Worm (Caenorhabditis elegans) whole organism, L4 larva: ENCODE data around the gene pgph-2.

Experiments
- D1046.2 ChIP-seq: fragments of 200-800 bp; sonication (Bioruptor generic); IDR thresholded peaks from 2 replicates; pipeline ENCODE4 v1.3.6; 2022; ENCODE audit warnings: missing genetic modification characterization, missing compliant biosample characterization
- F10B5.3 ChIP-seq: sonication (generic microtip); optimal IDR thresholded peaks from 2 replicates; lab custom pipeline; 2016; ENCODE audit warnings: mild to moderate bottlenecking, missing genetic modification characterization, missing compliant biosample characterization
- F26F4.8 ChIP-seq: fragments of 200-800 bp; sonication (Bioruptor generic); conservative IDR thresholded peaks from 2 replicates; pipeline ENCODE4 v1.3.6; 2022; ENCODE audit warnings: missing genetic modification characterization, missing compliant biosample characterization
- F44E2.7 ChIP-seq: fragments of 200-800 bp; sonication (Bioruptor generic); IDR thresholded peaks from 2 replicates; pipeline ENCODE4 v2.1.2; 2022; ENCODE audit warnings: missing genetic modification characterization, missing compliant biosample characterization
- T26A8.4 ChIP-seq: fragments of 200-800 bp; sonication (Bioruptor generic); IDR thresholded peaks from 2 replicates; pipeline ENCODE4 v1.3.6; 2022; ENCODE audit warnings: missing genetic modification characterization, missing compliant biosample characterization
- Y48G9A.11 ChIP-seq: fragments of 200-800 bp; sonication (Bioruptor generic); IDR thresholded peaks from 2 replicates; pipeline ENCODE4 v1.3.6; 2022; ENCODE audit warnings: missing genetic modification reagents, missing genetic modification characterization, missing compliant biosample characterization
- ZK546.5 ChIP-seq, 2 experiments: sonication (generic microtip); optimal IDR thresholded peaks; 2 replicates each; lab custom pipeline; 2017; ENCODE audit warnings: missing biosample characterization in 2 of 2, missing genetic modification characterization in 2 of 2
- aha-1 ChIP-seq: fragments of 150-350 bp; peaks from one replicate; lab custom pipeline; 2014; ENCODE audit warnings: missing biosample characterization, missing genetic modification characterization
- aly-2 ChIP-seq: sonication (generic microtip); optimal IDR thresholded peaks from 2 replicates; lab custom pipeline; 2018; ENCODE audit warnings: missing biosample characterization, missing genetic modification characterization
- ama-1 ChIP-seq: fragments of 150-350 bp; optimal IDR thresholded peaks from 2 replicates; lab custom pipeline; 2014; ENCODE audit warnings: inconsistent platforms, mixed read lengths
- arid-1 ChIP-seq: fragments of 200-800 bp; sonication (Bioruptor generic); conservative IDR thresholded peaks from 2 replicates; pipeline ENCODE4 v1.3.6; 2022; ENCODE audit warnings: missing genetic modification reagents, missing genetic modification characterization, missing compliant biosample characterization
- attf-4 ChIP-seq: sonication (generic microtip); optimal IDR thresholded peaks from 3 replicates; lab custom pipeline; 2017; ENCODE audit warnings: missing biosample characterization, missing genetic modification characterization
- ceh-20 ChIP-seq: fragments of 200-800 bp; sonication (Bioruptor generic); IDR thresholded peaks from 2 replicates; pipeline ENCODE4 v1.3.6; 2022; ENCODE audit warnings: missing genetic modification reagents, missing genetic modification characterization, missing compliant biosample characterization
- ceh-28 ChIP-seq: fragments of 150-350 bp; optimal IDR thresholded peaks from 2 replicates; lab custom pipeline; 2014; ENCODE audit warnings: missing biosample characterization, missing genetic modification reagents, missing genetic modification characterization
- ces-1 ChIP-seq: fragments of 150-350 bp; sonication (generic microtip); optimal IDR thresholded peaks from 4 replicates; lab custom pipeline; 2014; ENCODE audit warnings: missing biosample characterization, missing genetic modification reagents, missing genetic modification characterization
- daf-12 ChIP-seq: fragments of 150-350 bp; optimal IDR thresholded peaks from 2 replicates; lab custom pipeline; 2014; ENCODE audit warnings: missing biosample characterization, missing genetic modification reagents, missing genetic modification characterization
- daf-16 ChIP-seq, 3 experiments: sonication (generic microtip); optimal IDR thresholded peaks; 2 replicates each; lab custom pipeline; 2016 to 2017; ENCODE audit warnings: missing genetic modification characterization in 3 of 3, missing genetic modification reagents in 3 of 3, mild to moderate bottlenecking in 2 of 3, missing compliant biosample characterization in 2 of 3, missing biosample characterization in 1 of 3, moderate library complexity in 1 of 3
- dmd-6 ChIP-seq: fragments of 200-800 bp; sonication (Bioruptor generic); IDR thresholded peaks from 2 replicates; pipeline ENCODE4 v1.3.6; 2022; ENCODE audit warnings: missing genetic modification reagents, missing genetic modification characterization, missing compliant biosample characterization
- dmd-8 ChIP-seq: fragments of 200-800 bp; sonication (Bioruptor generic); IDR thresholded peaks from 2 replicates; pipeline ENCODE4 v1.3.6; 2022; ENCODE audit warnings: missing genetic modification characterization, missing compliant biosample characterization
- dpl-1 ChIP-seq: fragments of 150-350 bp; optimal IDR thresholded peaks from 2 replicates; lab custom pipeline; 2014; ENCODE audit warnings: missing biosample characterization, missing genetic modification reagents, missing genetic modification characterization
- dve-1 ChIP-seq: sonication (generic microtip); optimal IDR thresholded peaks from 2 replicates; lab custom pipeline; 2017; ENCODE audit warnings: antibody characterized with exemption, mild to moderate bottlenecking, missing genetic modification characterization, missing compliant biosample characterization; ENCODE audit not compliant: insufficient read depth
- egl-27 ChIP-seq: sonication (generic microtip); optimal IDR thresholded peaks from 3 replicates; lab custom pipeline; 2017; ENCODE audit warnings: missing biosample characterization, missing genetic modification reagents, missing genetic modification characterization
- fkh-10 ChIP-seq: fragments of 150-350 bp; optimal IDR thresholded peaks from 2 replicates; lab custom pipeline; 2014; ENCODE audit warnings: missing biosample characterization, missing genetic modification reagents, missing genetic modification characterization
- fos-1 ChIP-seq: fragments of 150-350 bp; optimal IDR thresholded peaks from 2 replicates; lab custom pipeline; 2014; ENCODE audit warnings: missing biosample characterization, missing genetic modification characterization
- gei-8 ChIP-seq: fragments of 200-800 bp; sonication (Bioruptor generic); optimal IDR thresholded peaks from 2 replicates; lab custom pipeline; 2018; ENCODE audit warnings: mild to moderate bottlenecking, missing genetic modification characterization, missing compliant biosample characterization
- hlh-11 ChIP-seq: fragments of 200-800 bp; sonication (Bioruptor generic); optimal IDR thresholded peaks from 2 replicates; lab custom pipeline; 2018; ENCODE audit warnings: mild to moderate bottlenecking, missing genetic modification characterization, missing compliant biosample characterization
- hlh-30 ChIP-seq: sonication (generic microtip); optimal IDR thresholded peaks from 2 replicates; lab custom pipeline; 2017; ENCODE audit warnings: antibody characterized with exemption, mild to moderate bottlenecking, missing genetic modification characterization, missing compliant biosample characterization; ENCODE audit not compliant: insufficient read depth
- hmg-1.1 ChIP-seq: fragments of 200-800 bp; sonication (Bioruptor generic); IDR thresholded peaks from 2 replicates; pipeline ENCODE4 v1.3.6; 2022; ENCODE audit warnings: missing genetic modification reagents, missing genetic modification characterization, missing compliant biosample characterization
- lin-1 ChIP-seq: fragments of 200-800 bp; sonication (Bioruptor generic); IDR thresholded peaks from 2 replicates; pipeline ENCODE4 v1.3.6; 2022; ENCODE audit warnings: missing genetic modification reagents, missing genetic modification characterization, missing compliant biosample characterization
- lin-15B ChIP-seq: fragments of 150-350 bp; sonication (generic microtip); optimal IDR thresholded peaks from 3 replicates; lab custom pipeline; 2014; ENCODE audit warnings: missing biosample characterization, missing genetic modification characterization
- lin-29 ChIP-seq: fragments of 200-800 bp; sonication (Bioruptor generic); IDR thresholded peaks from 2 replicates; pipeline ENCODE4 v1.3.6; 2022; ENCODE audit warnings: missing genetic modification reagents, missing genetic modification characterization, missing compliant biosample characterization
- lin-38 ChIP-seq: fragments of 200-800 bp; sonication (Bioruptor generic); IDR thresholded peaks from 2 replicates; pipeline ENCODE4 v1.3.6; 2022; ENCODE audit warnings: missing genetic modification reagents, missing genetic modification characterization, missing compliant biosample characterization
- lir-3 ChIP-seq: sonication (generic microtip); optimal IDR thresholded peaks from 2 replicates; lab custom pipeline; 2016; ENCODE audit warnings: mild to moderate bottlenecking, missing genetic modification characterization, missing compliant biosample characterization
- madf-5 ChIP-seq, 2 experiments: fragments of 200-800 bp; sonication (Bioruptor generic); IDR thresholded peaks; 2 replicates each; pipeline ENCODE4 v1.3.6; 2022; ENCODE audit warnings: missing compliant biosample characterization in 2 of 2, missing genetic modification characterization in 2 of 2
- mep-1 ChIP-seq: fragments of 150-350 bp; sonication (generic microtip); optimal IDR thresholded peaks from 3 replicates; lab custom pipeline; 2014; ENCODE audit warnings: missing biosample characterization, missing genetic modification characterization
- mxl-3 ChIP-seq: fragments of 200-800 bp; sonication (Bioruptor generic); optimal IDR thresholded peaks from 2 replicates; lab custom pipeline; 2018; ENCODE audit warnings: mild to moderate bottlenecking, missing genetic modification characterization, missing compliant biosample characterization
- nhr-102 ChIP-seq: sonication (generic microtip); optimal IDR thresholded peaks from 2 replicates; lab custom pipeline; 2016; ENCODE audit warnings: mild to moderate bottlenecking, missing genetic modification characterization, moderate library complexity, missing compliant biosample characterization
- nhr-11 ChIP-seq: fragments of 150-350 bp; optimal IDR thresholded peaks from 2 replicates; lab custom pipeline; 2014; ENCODE audit warnings: missing biosample characterization, missing genetic modification characterization
- nhr-237 ChIP-seq: sonication (generic microtip); optimal IDR thresholded peaks from 2 replicates; lab custom pipeline; 2017; ENCODE audit warnings: missing biosample characterization, missing genetic modification characterization
- nhr-28 ChIP-seq: fragments of 150-350 bp; optimal IDR thresholded peaks from 2 replicates; lab custom pipeline; 2014; ENCODE audit warnings: missing biosample characterization, missing genetic modification characterization
- nhr-42 ChIP-seq: fragments of 200-800 bp; sonication (Bioruptor generic); IDR thresholded peaks from 2 replicates; pipeline ENCODE4 v1.3.6; 2022; ENCODE audit warnings: missing genetic modification characterization, missing compliant biosample characterization
- nhr-48 ChIP-seq: sonication (generic microtip); optimal IDR thresholded peaks from 2 replicates; lab custom pipeline; 2016; ENCODE audit warnings: mild to moderate bottlenecking, missing genetic modification characterization, missing compliant biosample characterization
- nhr-6 ChIP-seq: fragments of 150-350 bp; optimal IDR thresholded peaks from 2 replicates; lab custom pipeline; 2014; ENCODE audit warnings: missing biosample characterization, missing genetic modification characterization
- nhr-76 ChIP-seq: fragments of 150-350 bp; optimal IDR thresholded peaks from 2 replicates; lab custom pipeline; 2014; ENCODE audit warnings: missing biosample characterization, missing genetic modification characterization
- nhr-77 ChIP-seq: fragments of 150-350 bp; optimal IDR thresholded peaks from 2 replicates; lab custom pipeline; 2014; ENCODE audit warnings: missing biosample characterization, missing genetic modification characterization
- pqm-1 ChIP-seq: sonication (generic microtip); optimal IDR thresholded peaks from 2 replicates; lab custom pipeline; 2017; ENCODE audit warnings: missing biosample characterization, missing genetic modification characterization
- set-16 ChIP-seq: fragments of 200-800 bp; sonication (Bioruptor generic); IDR thresholded peaks from 2 replicates; pipeline ENCODE4 v1.3.6; 2022; ENCODE audit warnings: missing genetic modification reagents, missing genetic modification characterization, missing compliant biosample characterization
- spr-3 ChIP-seq: fragments of 200-800 bp; sonication (Bioruptor generic); optimal IDR thresholded peaks from 2 replicates; lab custom pipeline; 2018; ENCODE audit warnings: mild to moderate bottlenecking, missing genetic modification characterization, missing compliant biosample characterization
- tra-1 ChIP-seq: fragments of 200-800 bp; sonication (Bioruptor generic); IDR thresholded peaks from 2 replicates; pipeline ENCODE4 v1.3.6; 2022; ENCODE audit warnings: missing genetic modification reagents, missing genetic modification characterization, missing compliant biosample characterization
- unc-39 ChIP-seq: sonication (generic microtip); optimal IDR thresholded peaks from 2 replicates; lab custom pipeline; 2017; ENCODE audit warnings: missing biosample characterization, missing genetic modification characterization
- vab-7 ChIP-seq: fragments of 200-800 bp; sonication (Bioruptor generic); IDR thresholded peaks from 2 replicates; pipeline ENCODE4 v1.3.6; 2022; ENCODE audit warnings: missing genetic modification reagents, missing genetic modification characterization, missing compliant biosample characterization
- ztf-11 ChIP-seq: fragments of 150-350 bp; optimal IDR thresholded peaks from 2 replicates; lab custom pipeline; 2014; ENCODE audit warnings: missing biosample characterization, missing genetic modification characterization
- ztf-7 ChIP-seq: fragments of 150-350 bp; optimal IDR thresholded peaks from 2 replicates; lab custom pipeline; 2014; ENCODE audit warnings: missing biosample characterization, missing genetic modification characterization

Gene pgph-2

ce11 chrV:5768292-5768695, 3.4 kb downstream of the pgph-2 start (continued):
- TF ChIP-seq nhr-237 (tag; lab: Kevin White, UChicago) (no peak), D1046.2 (GFP tag; lab: Robert Waterston, UW) (no peak), lin-38 (GFP tag; lab: Robert Waterston, UW) (peak; percentile 32; the same call in 1 of the 2 replicates), nhr-102 (tag; lab: Kevin White, UChicago) (peak; percentile 78), ztf-11 (no peak), dpl-1 (peak; percentile 30), nhr-11 (tag; lab: Kevin White, UChicago) (no peak), F44E2.7 (GFP tag; lab: Robert Waterston, UW) (no peak), aly-2 (no peak), F10B5.3 (tag; lab: Kevin White, UChicago) (no peak), lin-1 (GFP tag; lab: Robert Waterston, UW) (peak; percentile 73; the same call in 1 of the 2 replicates), gei-8 (GFP tag; lab: Kevin White, UChicago) (peak; percentile 71), nhr-76 (no peak), hlh-11 (tag; lab: Kevin White, UChicago) (peak; percentile 98), Y48G9A.11 (GFP tag; lab: Robert Waterston, UW) (no peak), dmd-6 (GFP tag; lab: Robert Waterston, UW) (peak; percentile 86), nhr-48 (tag; lab: Kevin White, UChicago) (peak; percentile 94), ZK546.5 (tag; optimal IDR thresholded peaks at IDR 0.05; lab: Kevin White, UChicago) (no peak), hmg-1.1 (GFP tag; lab: Robert Waterston, UW) (0 out of 2 replicates have a peak, but pooled peaks have one; percentile 11), tra-1 (GFP tag; lab: Robert Waterston, UW) (peak; percentile 40; the same call in 1 of the 2 replicates), unc-39 (tag; lab: Kevin White, UChicago) (no peak), T26A8.4 (GFP tag; lab: Robert Waterston, UW) (peak; percentile 46), mep-1 (peak; percentile 28), fos-1 (tag; lab: Kevin White, UChicago) (no peak), daf-12 (tag; lab: Kevin White, UChicago) (no peak), nhr-42 (GFP tag; lab: Robert Waterston, UW) (no peak), nhr-28 (peak; percentile 81), lin-15B (tag; lab: Kevin White, UChicago) (no peak), nhr-77 (tag; lab: Kevin White, UChicago) (peak; percentile 9), lir-3 (tag; lab: Kevin White, UChicago) (no peak), ama-1 (lab: Kevin White, UChicago) (no peak), mxl-3 (GFP tag; lab: Kevin White, UChicago) (peak; percentile 82), set-16 (GFP tag; lab: Robert Waterston, UW) (no peak), nhr-6 (tag; lab: Kevin White, UChicago) (no peak), dve-1 (tag; lab: Kevin White, UChicago) (peak; percentile 86), egl-27 (no peak), ces-1 (GFP tag; lab: Kevin White, UChicago) (no peak), aha-1 (tag; lab: Kevin White, UChicago) (no peak), arid-1 (GFP tag; lab: Robert Waterston, UW) (no peak), lin-29 (GFP tag; lab: Robert Waterston, UW) (no peak), ceh-28 (tag; lab: Kevin White, UChicago) (no peak), ceh-20 (GFP tag; lab: Robert Waterston, UW) (peak; percentile 80; the same call in 1 of the 2 replicates), attf-4 (tag; lab: Kevin White, UChicago) (no peak), spr-3 (GFP tag; lab: Kevin White, UChicago) (no peak), dmd-8 (no peak), pqm-1 (tag; lab: Kevin White, UChicago) (peak; percentile 33), madf-5 (GFP tag; IDR thresholded peaks at IDR 0.05; lab: Robert Waterston, UW) (no peak), daf-16 (GFP tag; optimal IDR thresholded peaks at IDR 0.05; lab: Kevin White, UChicago) (peak in 1 of 2 experiments; percentile 44), daf-16 (tag; optimal IDR thresholded peaks at IDR 0.05; lab: Kevin White, UChicago) (peak; percentile 66), F26F4.8 (GFP tag; lab: Robert Waterston, UW) (no peak), hlh-30 (tag; lab: Kevin White, UChicago) (peak; percentile 91), fkh-10 (no peak), ztf-7 (tag; lab: Kevin White, UChicago) (peak; percentile 17), vab-7 (GFP tag; lab: Robert Waterston, UW) (no peak)
